Worm (Caenorhabditis elegans): Measurements from ENCODE around the gene F21H7.5.

Gene F21H7.5

DNA sequence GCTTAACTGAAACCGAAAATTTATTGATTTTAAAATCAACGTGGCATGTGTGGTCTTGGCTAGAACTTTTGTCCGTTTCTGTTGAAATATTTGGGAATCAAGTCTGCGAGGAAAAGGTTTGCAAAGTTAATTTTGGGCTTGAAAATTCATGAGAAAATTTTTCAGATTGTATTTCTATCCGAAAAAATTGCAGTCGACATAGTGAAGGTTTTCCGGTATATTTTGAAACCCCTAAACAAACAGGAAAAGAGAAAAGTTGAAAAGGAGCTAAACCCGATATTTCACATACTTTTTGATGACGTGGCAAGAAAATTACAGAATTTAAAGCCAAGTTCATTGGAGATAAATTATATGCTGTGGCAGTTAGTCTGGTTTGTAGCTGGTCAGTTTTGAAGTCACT is 22.4 kb downstream of the F21H7.5 start, which contains the start of gene nhr-127:
Gene nhr-127 (plus strand): TSS at position 301 of the 400 bp plus-strand sequence.
- TF ChIP-seq nhr-48 (tag; optimal IDR thresholded peaks at IDR 0.05) (no peak), zfp-3 (GFP tag; conservative IDR thresholded peaks at IDR 0.05) (no peak), hmg-1.1 (GFP tag; IDR thresholded peaks at IDR 0.05) (no peak), F49E8.2 (tag; optimal IDR thresholded peaks at IDR 0.05; ENCODE audit: borderline replicate concordance) (no peak), T20F7.1 (GFP tag; optimal IDR thresholded peaks at IDR 0.05) (no peak), spr-1 (tag; optimal IDR thresholded peaks at IDR 0.05) (no peak), F10B5.3 (tag; optimal IDR thresholded peaks at IDR 0.05) (no peak), nhr-41 (GFP tag; IDR thresholded peaks at IDR 0.05) (no peak), fkh-10 (GFP tag; optimal IDR thresholded peaks at IDR 0.05) (no peak), nhr-102 (tag; optimal IDR thresholded peaks at IDR 0.05) (no peak), mdl-1 (tag; optimal IDR thresholded peaks at IDR 0.05) (no peak)

DNA sequence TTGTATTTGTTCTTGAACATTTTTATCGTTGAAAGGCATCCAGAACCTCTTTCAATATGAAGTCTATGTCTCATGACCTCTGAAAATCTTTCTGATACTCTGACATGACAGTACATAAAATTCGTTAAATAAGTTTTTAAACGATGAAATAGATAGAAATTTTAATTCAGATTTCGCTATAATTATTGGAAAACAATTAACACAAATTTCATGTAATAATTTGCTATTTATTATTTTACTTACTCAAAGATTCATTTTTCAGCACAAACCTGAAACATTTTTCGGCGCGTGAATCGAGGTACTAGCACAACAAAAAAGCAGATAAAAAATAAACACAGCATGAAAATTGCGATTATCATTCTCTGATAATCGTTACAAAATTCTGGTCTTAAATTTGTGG is 29.2 kb downstream of the F21H7.5 start, which contains the start of gene T13F3.4:
Gene T13F3.4 (minus strand): TSS at position 101 of the 400 bp plus-strand sequence.
- no peak for TF ChIP-seq F10B5.3 (tag; optimal IDR thresholded peaks at IDR 0.05)
- no peak for TF ChIP-seq spr-3 (GFP tag; optimal IDR thresholded peaks at IDR 0.05)
- TF ChIP-seq unc-39 (tag; optimal IDR thresholded peaks at IDR 0.05) = no peak
- no peak for TF ChIP-seq mxl-2 (GFP tag; conservative IDR thresholded peaks at IDR 0.05)
- no peak for TF ChIP-seq snpc-4 (tag; optimal IDR thresholded peaks at IDR 0.05)
- no peak for TF ChIP-seq nhr-111 (GFP tag; optimal IDR thresholded peaks at IDR 0.05)
- TF ChIP-seq aha-1 (tag) = no peak
- no peak for TF ChIP-seq F37D6.2 (tag; optimal IDR thresholded peaks at IDR 0.05)
- TF ChIP-seq F49E8.2 (tag; optimal IDR thresholded peaks at IDR 0.05; ENCODE audit: borderline replicate concordance) = no peak
- no peak for TF ChIP-seq nhr-11 (tag; optimal IDR thresholded peaks at IDR 0.05)
- TF ChIP-seq lim-7 (GFP tag; IDR thresholded peaks at IDR 0.05) = no peak
- no peak for TF ChIP-seq cey-2 (tag; optimal IDR thresholded peaks at IDR 0.05; ENCODE audit: borderline replicate concordance, insufficient read depth)
- no peak for TF ChIP-seq attf-4 (tag; optimal IDR thresholded peaks at IDR 0.05)
- TF ChIP-seq madf-5 (GFP tag; IDR thresholded peaks at IDR 0.05) = no peak
- no peak for TF ChIP-seq Y5F2A.4 (GFP tag; optimal IDR thresholded peaks at IDR 0.05)
- TF ChIP-seq tag-97 (GFP tag; IDR thresholded peaks at IDR 0.05) = no peak
- TF ChIP-seq R02D3.7 (tag; optimal IDR thresholded peaks at IDR 0.05) = no peak
- TF ChIP-seq T20F7.1 (GFP tag; optimal IDR thresholded peaks at IDR 0.05) = no peak
- TF ChIP-seq lin-29 (GFP tag; IDR thresholded peaks at IDR 0.05) = no peak
- TF ChIP-seq pqm-1 (tag; optimal IDR thresholded peaks at IDR 0.05) = no peak

ce11 chrV:16269556-16269955 is 32.2 kb downstream of the F21H7.5 start, which contains the start of the genes fbxa-2 and T13F3.8:
Gene fbxa-2 (minus strand): TSS chrV:16269656.
Gene T13F3.8 (plus strand): TSS chrV:16269800.
- 0 out of 2 replicates have a peak, but pooled peaks have one; percentile 15 for TF ChIP-seq zfp-3 (GFP tag; conservative IDR thresholded peaks at IDR 0.05)
- TF ChIP-seq skn-1 (tag; optimal IDR thresholded peaks at IDR 0.05) = no peak
- TF ChIP-seq jun-1 (tag; optimal IDR thresholded peaks at IDR 0.05) = no peak
- no peak for TF ChIP-seq dmd-9 (GFP tag; IDR thresholded peaks at IDR 0.05)
- no peak for TF ChIP-seq nhr-237 (tag; optimal IDR thresholded peaks at IDR 0.05)
- no peak for TF ChIP-seq Y48G9A.11 (GFP tag; IDR thresholded peaks at IDR 0.05)
- TF ChIP-seq nhr-42 (GFP tag; IDR thresholded peaks at IDR 0.05) = no peak
- TF ChIP-seq nhr-28 (tag; optimal IDR thresholded peaks at IDR 0.05) = peak; percentile 39
- no peak for TF ChIP-seq pqm-1 (tag; optimal IDR thresholded peaks at IDR 0.05)
- TF ChIP-seq dve-1 (tag; optimal IDR thresholded peaks at IDR 0.05; ENCODE audit: insufficient read depth) = no peak
- no peak for TF ChIP-seq T26A8.4 (GFP tag; IDR thresholded peaks at IDR 0.05)
- TF ChIP-seq ces-1 (GFP tag; optimal IDR thresholded peaks at IDR 0.05) = no peak
- no peak for TF ChIP-seq fkh-10 (GFP tag; optimal IDR thresholded peaks at IDR 0.05)
